Worm (Caenorhabditis elegans): ENCODE data around the gene T23G4.2.
"Not testable (repeated sequence)": the region's sequence is repeated elsewhere in the genome, so short reads cannot be mapped to it uniquely, and the experiment has no call there.

T23G4.2 gene

DNA sequence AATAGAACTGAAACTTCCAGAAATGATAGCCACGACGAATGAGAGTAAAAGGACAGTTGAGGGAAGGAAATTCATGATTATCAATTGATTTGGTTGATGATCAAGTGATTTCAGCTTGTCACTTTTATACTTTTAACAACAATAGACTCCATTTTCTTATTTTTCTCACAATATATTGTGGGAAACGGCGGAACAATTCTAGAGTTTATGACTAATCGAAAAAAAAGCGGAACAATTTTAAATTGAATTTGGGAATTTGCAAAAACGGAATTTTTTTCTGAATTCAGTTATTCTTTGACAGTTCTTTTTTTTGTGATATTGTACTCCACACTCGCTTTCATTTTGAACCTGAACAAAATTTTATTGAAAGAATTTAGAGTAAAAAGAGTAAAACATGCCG, 25.3 kb downstream of the T23G4.2 start, which contains the start of gene Y45F10C.4:
TSS of gene Y45F10C.4 (minus strand) at position 101 of the 400 bp plus-strand sequence.
- TF ChIP-seq snpc-4 (tag; optimal IDR thresholded peaks at IDR 0.05): no peak
- TF ChIP-seq R02D3.7 (tag; optimal IDR thresholded peaks at IDR 0.05): no peak
- TF ChIP-seq mdl-1 (tag; optimal IDR thresholded peaks at IDR 0.05): no peak
- TF ChIP-seq lin-13 (GFP tag; optimal IDR thresholded peaks at IDR 0.05): no peak
- no peak for TF ChIP-seq nhr-237 (tag; optimal IDR thresholded peaks at IDR 0.05)
- no peak for TF ChIP-seq nhr-25 (tag; optimal IDR thresholded peaks at IDR 0.05)
- no peak for TF ChIP-seq ceh-16 (tag; optimal IDR thresholded peaks at IDR 0.05)
- no peak for TF ChIP-seq gmeb-1 (tag; optimal IDR thresholded peaks at IDR 0.05)
- no peak for TF ChIP-seq C34F6.9 (tag; optimal IDR thresholded peaks at IDR 0.05)
- TF ChIP-seq ZK546.5 (tag; optimal IDR thresholded peaks at IDR 0.05): no peak

DNA sequence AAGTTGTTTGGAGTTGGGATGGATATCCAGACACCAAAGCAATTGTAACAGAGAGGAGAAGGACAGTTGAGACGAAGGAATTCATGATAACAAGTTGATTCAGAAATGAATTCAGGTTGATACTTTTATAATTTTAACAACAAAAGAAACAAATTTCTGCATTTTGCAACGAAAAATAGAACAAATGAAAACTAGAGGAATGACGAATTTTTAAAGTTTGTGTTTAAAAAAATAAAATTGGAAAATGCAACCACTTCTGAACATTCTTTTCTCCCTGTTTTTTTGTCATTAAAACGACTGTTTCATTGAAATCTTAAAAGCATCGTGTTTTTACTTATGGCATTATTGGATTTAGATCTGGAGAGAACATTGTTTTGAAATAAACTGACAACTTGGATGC, 26.8 kb downstream of the T23G4.2 start, which contains the start of gene Y45F10C.2:
TSS of gene Y45F10C.2 (minus strand) at position 101 of the 400 bp plus-strand sequence.
- not testable (repeated sequence) for TF ChIP-seq nhr-129 (tag; optimal IDR thresholded peaks at IDR 0.05); F13H6.1 (tag; optimal IDR thresholded peaks at IDR 0.05); Y55F3AM.14 (GFP tag; optimal IDR thresholded peaks at IDR 0.05)

DNA sequence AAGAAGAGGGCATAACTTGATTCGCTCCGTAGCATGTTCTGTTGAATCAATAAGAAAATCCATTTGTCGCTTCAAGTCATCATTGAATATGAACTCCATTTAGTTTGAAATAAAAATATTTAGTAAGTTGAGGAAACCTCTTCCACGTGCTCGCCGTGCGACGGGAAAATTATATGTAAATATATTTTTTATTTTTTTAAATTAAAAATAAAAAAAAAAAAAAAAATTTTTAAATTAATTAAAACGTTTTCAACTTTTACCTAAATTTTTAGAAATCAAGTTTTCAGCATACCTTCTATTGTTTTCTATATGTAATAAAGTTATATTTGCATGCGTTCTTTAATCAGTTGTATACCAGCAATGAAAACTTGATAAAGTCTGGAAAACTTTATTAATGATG, 29.9 kb downstream of the T23G4.2 start, which contains the start of gene Y45F10C.1:
TSS of gene Y45F10C.1 (minus strand) at position 101 of the 400 bp plus-strand sequence.
- not testable (repeated sequence) for TF ChIP-seq elt-1 (tag; optimal IDR thresholded peaks at IDR 0.05); sma-3 (GFP tag; optimal IDR thresholded peaks at IDR 0.05); ama-1 (optimal IDR thresholded peaks at IDR 0.05)

DNA sequence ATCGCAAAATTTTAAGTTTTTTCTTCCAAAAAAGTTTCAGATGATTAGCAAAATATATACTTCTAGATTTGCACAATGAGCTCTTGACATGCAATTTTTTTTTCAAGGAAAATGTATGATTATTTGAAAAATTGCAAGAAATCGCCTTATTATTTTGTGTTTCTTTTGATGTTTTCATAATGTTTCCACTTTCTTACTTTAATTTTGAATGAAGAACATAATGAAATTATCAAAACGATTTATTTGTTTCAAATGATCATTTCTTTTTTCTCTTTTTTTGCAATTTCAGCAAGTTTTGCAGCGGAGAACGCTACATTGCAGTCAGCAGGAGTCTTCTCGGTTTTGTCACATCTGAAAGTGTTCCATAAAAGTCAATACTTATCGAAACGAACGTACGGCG, 37.3 kb downstream of the T23G4.2 start, which contains the start of gene Y45F10C.6:
TSS of gene Y45F10C.6 (plus strand) at position 301 of the 400 bp plus-strand sequence.
- not testable (repeated sequence) for TF ChIP-seq gmeb-1 (tag; optimal IDR thresholded peaks at IDR 0.05); ztf-1 (GFP tag; conservative IDR thresholded peaks at IDR 0.05); dmd-4 (tag; optimal IDR thresholded peaks at IDR 0.05)

DNA sequence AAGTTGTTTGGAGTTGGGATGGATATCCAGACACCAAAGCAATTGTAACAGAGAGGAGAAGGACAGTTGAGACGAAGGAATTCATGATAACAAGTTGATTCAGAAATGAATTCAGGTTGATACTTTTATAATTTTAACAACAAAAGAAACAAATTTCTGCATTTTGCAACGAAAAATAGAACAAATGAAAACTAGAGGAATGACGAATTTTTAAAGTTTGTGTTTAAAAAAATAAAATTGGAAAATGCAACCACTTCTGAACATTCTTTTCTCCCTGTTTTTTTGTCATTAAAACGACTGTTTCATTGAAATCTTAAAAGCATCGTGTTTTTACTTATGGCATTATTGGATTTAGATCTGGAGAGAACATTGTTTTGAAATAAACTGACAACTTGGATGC, 37.9 kb downstream of the T23G4.2 start, which contains the start of gene C08F11.12:
TSS of gene C08F11.12 (minus strand) at position 101 of the 400 bp plus-strand sequence.
- not testable (repeated sequence) for TF ChIP-seq aly-2, unc-39, elt-3 (tag; optimal IDR thresholded peaks at IDR 0.05)

DNA sequence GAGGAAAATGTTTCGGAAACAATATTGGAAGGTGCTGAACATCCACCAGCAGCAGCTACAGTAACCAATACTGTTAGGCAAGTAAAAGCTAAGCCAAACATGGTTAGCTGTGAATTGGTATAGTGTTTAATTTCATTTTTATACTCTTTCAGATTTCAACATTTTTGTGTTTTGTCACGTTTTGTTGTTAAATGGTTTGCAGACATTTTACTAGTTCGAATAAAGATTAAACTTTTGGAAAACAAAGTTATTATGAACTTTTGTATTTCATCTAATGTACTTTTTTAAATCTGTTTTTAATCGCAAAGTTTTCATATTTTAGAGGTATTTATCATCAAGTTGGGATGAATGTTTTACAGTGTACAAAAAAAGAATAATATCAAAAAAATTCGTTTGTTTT, 39.1 kb downstream of the T23G4.2 start, which contains the start of gene C08F11.17:
TSS of gene C08F11.17 (minus strand) at position 101 of the 400 bp plus-strand sequence.
- TF ChIP-seq C34F6.9 (tag; optimal IDR thresholded peaks at IDR 0.05): no peak
- no peak for TF ChIP-seq peb-1 (tag; optimal IDR thresholded peaks at IDR 0.05)
- TF ChIP-seq crh-2 (tag; optimal IDR thresholded peaks at IDR 0.05): no peak
- no peak for TF ChIP-seq nhr-21 (tag; optimal IDR thresholded peaks at IDR 0.05)
- no peak for TF ChIP-seq snpc-4 (tag; optimal IDR thresholded peaks at IDR 0.05)
- no peak for TF ChIP-seq nhr-237 (tag; optimal IDR thresholded peaks at IDR 0.05)
- TF ChIP-seq nhr-77 (tag; optimal IDR thresholded peaks at IDR 0.05): no peak
- no peak for TF ChIP-seq ztf-11 (tag; optimal IDR thresholded peaks at IDR 0.05)
- TF ChIP-seq egl-27 (tag; optimal IDR thresholded peaks at IDR 0.05): no peak
- TF ChIP-seq blmp-1 (tag; optimal IDR thresholded peaks at IDR 0.05; ENCODE audit: insufficient read depth): no peak
- TF ChIP-seq zag-1 (tag; optimal IDR thresholded peaks at IDR 0.05): no peak
- no peak for TF ChIP-seq skn-1 (tag; optimal IDR thresholded peaks at IDR 0.05)
- TF ChIP-seq ztf-4 (tag; optimal IDR thresholded peaks at IDR 0.05): no peak
- TF ChIP-seq lsy-2 (tag; optimal IDR thresholded peaks at IDR 0.05): no peak
- no peak for TF ChIP-seq nhr-12 (tag; optimal IDR thresholded peaks at IDR 0.05)
- no peak for TF ChIP-seq F13H6.1 (tag; optimal IDR thresholded peaks at IDR 0.05)
- TF ChIP-seq nhr-10 (tag; optimal IDR thresholded peaks at IDR 0.05): no peak
